Fruit fly (Drosophila melanogaster) whole organism: Measurements from ENCODE around the gene Ace.

ENCODE experiments used
- Dll ChIP-seq: fragments of >200 bp; optimal IDR thresholded peaks from 2 replicates; lab custom pipeline; 2017
- pan ChIP-seq: fragments of >200 bp; optimal IDR thresholded peaks from 2 replicates; lab custom pipeline; 2017
- usp ChIP-seq: fragments of >200 bp; optimal IDR thresholded peaks from 2 replicates; lab custom pipeline; 2017; ENCODE audit warnings: missing biosample characterization, missing genetic modification characterization, mixed read lengths

- TF ChIP-seq Dll (lab: Kevin White, UChicago) (no peak), pan (no peak), usp (no peak)
Observed at dm6 chr3R:13220478-13220877, 38.8 kb downstream of the Ace start, which contains the start of gene CG8476.
